Fruit fly (Drosophila melanogaster) whole organism, pupa: ENCODE data around the gene CG9691.

ENCODE experiments used
- CG10348 ChIP-seq: fragments of 200-800 bp; sonication (Bioruptor generic); IDR thresholded peaks from 2 replicates; pipeline ENCODE4 v1.3.6; 2022; ENCODE audit warnings: missing biosample characterization, missing genetic modification characterization
- CG12605 ChIP-seq: fragments of 200-800 bp; sonication (Bioruptor generic); IDR thresholded peaks from 2 replicates; pipeline ENCODE4 v1.3.6; 2022; ENCODE audit warnings: missing biosample characterization, missing genetic modification characterization
- CG13204 ChIP-seq: fragments of 200-800 bp; sonication (Bioruptor generic); optimal IDR thresholded peaks from 2 replicates; lab custom pipeline; 2018; ENCODE audit warnings: missing biosample characterization, mild to moderate bottlenecking, missing genetic modification characterization, moderate library complexity
- CG14655 ChIP-seq: fragments of 200-800 bp; sonication (Bioruptor generic); optimal IDR thresholded peaks from 3 replicates; lab custom pipeline; 2017; ENCODE audit warnings: mild to moderate bottlenecking, missing biosample characterization, missing genetic modification reagents, missing genetic modification characterization
- CG15710 ChIP-seq: fragments of 200-800 bp; sonication (Bioruptor generic); optimal IDR thresholded peaks from 2 replicates; lab custom pipeline; 2018; ENCODE audit warnings: missing biosample characterization, mild to moderate bottlenecking, missing genetic modification characterization, moderate library complexity
- CG17806 ChIP-seq: fragments of 200-800 bp; sonication (Bioruptor generic); optimal IDR thresholded peaks from 2 replicates; lab custom pipeline; 2018; ENCODE audit warnings: missing biosample characterization, mild to moderate bottlenecking, missing genetic modification characterization, moderate library complexity
- CG32121 ChIP-seq: fragments of 200-800 bp; sonication (Bioruptor generic); IDR thresholded peaks from 2 replicates; pipeline ENCODE4 v1.3.6; 2022; ENCODE audit warnings: missing biosample characterization, missing genetic modification characterization
- CG34367 ChIP-seq: fragments of 200-800 bp; sonication (Bioruptor generic); optimal IDR thresholded peaks from 2 replicates; lab custom pipeline; 2018; ENCODE audit warnings: missing biosample characterization, mild to moderate bottlenecking, missing genetic modification characterization
- CG4496 ChIP-seq: fragments of 200-800 bp; sonication (Bioruptor generic); IDR thresholded peaks from 3 replicates; pipeline ENCODE4 v1.3.6; 2022; ENCODE audit warnings: missing biosample characterization, missing genetic modification characterization
- CG8159 ChIP-seq: fragments of 200-800 bp; sonication (Bioruptor generic); optimal IDR thresholded peaks from 3 replicates; lab custom pipeline; 2018; ENCODE audit warnings: missing biosample characterization, mild to moderate bottlenecking, missing genetic modification characterization, moderate library complexity
- CG8301 ChIP-seq: fragments of 200-800 bp; sonication (Bioruptor generic); optimal IDR thresholded peaks from 2 replicates; lab custom pipeline; 2018; ENCODE audit warnings: missing biosample characterization, mild to moderate bottlenecking, missing genetic modification characterization
- CG9948 ChIP-seq: fragments of 200-800 bp; sonication (Bioruptor generic); optimal IDR thresholded peaks from 2 replicates; lab custom pipeline; 2018; ENCODE audit warnings: missing biosample characterization, mild to moderate bottlenecking, missing genetic modification characterization, moderate library complexity
- D1 ChIP-seq: fragments of 200-800 bp; sonication (Bioruptor generic); optimal IDR thresholded peaks from 2 replicates; lab custom pipeline; 2018; ENCODE audit warnings: missing biosample characterization, mild to moderate bottlenecking, missing genetic modification characterization, moderate library complexity
- EcR ChIP-seq: fragments of 200-800 bp; sonication (Bioruptor generic); optimal IDR thresholded peaks from 3 replicates; lab custom pipeline; 2019; ENCODE audit warnings: missing biosample characterization, missing genetic modification characterization, mild to moderate bottlenecking, moderate library complexity, missing genetic modification reagents
- Ets98B ChIP-seq: fragments of 200-800 bp; sonication (Bioruptor generic); IDR thresholded peaks from 2 replicates; pipeline ENCODE4 v1.3.6; 2022; ENCODE audit warnings: missing biosample characterization, missing genetic modification characterization
- Pif1A ChIP-seq: fragments of 200-800 bp; sonication (Bioruptor generic); optimal IDR thresholded peaks from 3 replicates; lab custom pipeline; 2016; ENCODE audit warnings: missing biosample characterization, missing genetic modification characterization
- Pif1B ChIP-seq: fragments of 200-800 bp; sonication (Bioruptor generic); optimal IDR thresholded peaks from 3 replicates; lab custom pipeline; 2016; ENCODE audit warnings: missing biosample characterization, missing genetic modification characterization
- Snoo ChIP-seq: fragments of 200-800 bp; sonication (Bioruptor generic); optimal IDR thresholded peaks from 3 replicates; lab custom pipeline; 2017; ENCODE audit warnings: missing biosample characterization, mild to moderate bottlenecking, missing genetic modification characterization, inconsistent platforms
- fd96Ca ChIP-seq: fragments of 200-800 bp; sonication (Bioruptor generic); IDR thresholded peaks from 3 replicates; pipeline ENCODE4 v1.3.6; 2022; ENCODE audit warnings: missing biosample characterization, missing genetic modification characterization
- gl ChIP-seq: fragments of 200-800 bp; sonication (Bioruptor generic); optimal IDR thresholded peaks from 2 replicates; lab custom pipeline; 2018; ENCODE audit warnings: missing biosample characterization, mild to moderate bottlenecking, missing genetic modification characterization
- rn ChIP-seq: fragments of 200-800 bp; sonication (Bioruptor generic); IDR thresholded peaks from 2 replicates; pipeline ENCODE4 v1.3.6; 2022; ENCODE audit warnings: missing biosample characterization, missing genetic modification characterization

Gene CG9691

DNA sequence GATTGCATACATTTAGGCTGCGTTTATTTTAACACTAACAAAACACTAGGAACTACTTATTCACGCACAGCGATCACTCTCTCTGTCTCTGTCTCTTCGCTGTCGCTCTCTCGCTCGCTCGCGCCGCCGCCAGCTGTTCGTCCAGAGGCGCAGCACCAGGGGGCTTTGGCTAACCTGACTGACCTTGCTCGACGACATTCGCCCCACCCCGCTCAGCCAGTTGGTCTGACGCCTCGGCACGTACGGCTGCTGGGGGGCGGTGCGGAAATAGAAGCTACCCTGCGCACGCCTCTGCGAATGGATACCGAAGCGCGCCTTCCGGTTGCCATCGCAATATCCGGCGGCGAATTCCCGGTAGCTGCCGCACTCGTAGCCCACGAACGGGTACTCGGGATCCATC is 25.1 kb downstream of the CG9691 start:
- TF ChIP-seq CG10348 (GFP tag; lab: Robert Waterston, UW) (no peak), Ets98B (0 out of 2 replicates have a peak, but pooled peaks have one; percentile 21)

DNA sequence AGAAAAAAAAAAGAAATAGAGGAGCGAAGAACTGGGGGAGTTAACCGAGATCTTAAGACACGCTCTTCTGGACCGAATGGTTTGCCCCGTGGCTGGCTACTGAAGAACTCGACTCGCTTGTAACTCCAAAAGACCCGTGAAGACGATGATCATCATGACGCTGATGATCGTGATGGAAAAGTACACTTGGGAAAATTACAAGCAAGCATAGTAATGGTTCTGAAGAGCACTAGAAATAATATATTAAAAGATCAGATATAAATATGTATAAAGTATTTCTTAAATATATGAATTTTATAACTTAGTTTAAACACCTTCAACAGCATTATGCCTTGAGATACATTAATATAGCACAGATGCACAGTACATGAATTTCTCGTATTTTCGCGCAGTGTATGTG is 26.8 kb downstream of the CG9691 start, which contains the start of gene CG1986:
CG1986 (minus strand) TSS at position 101 of the 400 bp plus-strand sequence.
- TF ChIP-seq gl = no peak
- TF ChIP-seq Snoo (tag; lab: Kevin White, UChicago) = no peak
- no peak for TF ChIP-seq CG32121
- TF ChIP-seq CG8159 (tag; lab: Kevin White, UChicago) = no peak
- TF ChIP-seq EcR (GFP tag; lab: Kevin White, UChicago) = no peak
- TF ChIP-seq CG10348 (GFP tag; lab: Robert Waterston, UW) = no peak
- TF ChIP-seq CG17806 = no peak
- TF ChIP-seq fd96Ca (GFP tag; lab: Robert Waterston, UW) = no peak
- TF ChIP-seq CG9948 (tag; lab: Kevin White, UChicago) = no peak
- no peak for TF ChIP-seq CG8301 (tag; lab: Kevin White, UChicago)
- TF ChIP-seq Ets98B = no peak
- no peak for TF ChIP-seq rn
- no peak for TF ChIP-seq CG14655 (GFP tag; lab: Kevin White, UChicago)
- no peak for TF ChIP-seq Pif1B (GFP tag; lab: Kevin White, UChicago)
- TF ChIP-seq, all 21 proteins: peak for 0

- TF ChIP-seq Pif1A (GFP tag; lab: Kevin White, UChicago) = no peak
- TF ChIP-seq CG34367 (tag; lab: Kevin White, UChicago) = no peak
- TF ChIP-seq EcR (GFP tag; lab: Kevin White, UChicago) = no peak
- no peak for TF ChIP-seq Snoo (tag; lab: Kevin White, UChicago)
- TF ChIP-seq CG8301 (tag; lab: Kevin White, UChicago) = no peak
- no peak for TF ChIP-seq Pif1B (GFP tag; lab: Kevin White, UChicago)
- TF ChIP-seq fd96Ca (GFP tag; lab: Robert Waterston, UW) = no peak
- no peak for TF ChIP-seq CG14655 (GFP tag; lab: Kevin White, UChicago)
- no peak for TF ChIP-seq CG17806
- no peak for TF ChIP-seq CG13204 (GFP tag; lab: Kevin White, UChicago)
- no peak for TF ChIP-seq Ets98B
- no peak for TF ChIP-seq CG9948 (tag; lab: Kevin White, UChicago)
- TF ChIP-seq, all 21 proteins: peak for 0
Measured at dm6 chrX:9911751-9912150, 27.5 kb downstream of the CG9691 start.

DNA sequence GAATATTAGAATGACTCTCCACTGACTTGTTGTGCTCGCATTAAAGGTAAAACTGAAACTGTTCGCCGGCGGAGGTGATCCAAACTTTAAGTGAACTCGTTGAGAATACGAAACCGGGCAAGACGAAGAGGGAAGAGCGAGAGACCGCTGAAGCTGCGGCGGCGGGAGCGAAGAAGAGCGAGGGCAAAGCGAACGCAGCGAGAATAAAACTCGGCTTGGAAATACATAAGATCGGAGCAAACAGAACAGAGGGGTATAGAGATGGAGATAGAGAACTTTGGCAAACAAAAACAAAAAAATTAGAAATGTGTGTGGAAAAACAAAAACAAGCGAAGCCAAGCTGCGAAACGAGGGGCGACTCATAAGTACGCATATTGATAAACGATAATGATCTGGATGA is 46.6 kb downstream of the CG9691 start, which contains the start of gene Idgf4:
Idgf4 (minus strand) TSS at position 67 of the 400 bp plus-strand sequence.
- TF ChIP-seq D1 (no peak), Pif1A (GFP tag; lab: Kevin White, UChicago) (no peak), CG12605 (GFP tag; lab: Robert Waterston, UW) (peak; percentile 73), CG8301 (tag; lab: Kevin White, UChicago) (peak; percentile 4), CG13204 (GFP tag; lab: Kevin White, UChicago) (no peak), Pif1B (GFP tag; lab: Kevin White, UChicago) (no peak), CG14655 (GFP tag; lab: Kevin White, UChicago) (peak; percentile 39), CG17806 (no peak), CG32121 (peak; percentile 30; the same call in 1 of the 2 replicates), CG15710 (tag; lab: Kevin White, UChicago) (no peak), CG9948 (tag; lab: Kevin White, UChicago) (no peak), CG34367 (tag; lab: Kevin White, UChicago) (no peak), fd96Ca (GFP tag; lab: Robert Waterston, UW) (no peak), rn (no peak), Ets98B (peak; percentile 45; the same call in 1 of the 2 replicates), gl (no peak), CG4496 (GFP tag; lab: Robert Waterston, UW) (peak; percentile 73), CG10348 (GFP tag; lab: Robert Waterston, UW) (no peak), EcR (GFP tag; lab: Kevin White, UChicago) (no peak), Snoo (tag; lab: Kevin White, UChicago) (no peak), CG8159 (tag; lab: Kevin White, UChicago) (no peak)

DNA sequence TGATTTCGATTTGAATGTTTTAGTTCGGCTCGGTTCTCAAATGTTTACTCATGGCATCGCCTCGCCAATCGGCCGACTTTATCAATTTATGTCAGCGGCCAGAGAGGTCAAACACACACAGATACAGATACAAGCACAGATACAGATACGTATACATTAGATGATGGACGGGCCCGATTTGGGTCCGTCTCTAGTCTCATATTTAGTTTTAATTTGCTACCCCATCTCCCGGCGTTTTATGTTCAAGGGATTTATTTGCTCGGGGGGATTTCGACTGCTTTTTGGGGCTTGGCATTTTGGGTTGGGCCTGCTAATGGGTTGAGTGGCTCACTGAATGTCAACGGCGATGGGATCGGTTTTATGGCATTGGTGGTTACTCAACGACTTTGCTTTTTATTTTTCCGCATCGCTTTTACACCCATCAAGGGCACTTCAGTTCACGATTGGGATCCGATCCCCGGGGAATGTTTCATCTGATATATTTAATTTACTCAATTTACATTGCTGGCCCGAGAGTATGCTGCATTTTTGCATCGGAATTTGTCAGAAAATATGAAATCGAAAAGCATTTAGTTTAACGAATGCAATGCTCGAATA is 48.2 kb downstream of the CG9691 start:
- no peak for TF ChIP-seq Ets98B
- TF ChIP-seq EcR (GFP tag; lab: Kevin White, UChicago) = peak; percentile 4
